Worm (Caenorhabditis elegans): ENCODE data around the gene srh-283.

The srh-283 gene

ce11 chrV:17765077-17765476 is at the start of gene srh-283, which contains the start of gene C47A10.16:
TSS of gene srh-283 (plus strand) at chrV:17765348.
TSS of gene C47A10.16 (minus strand) at chrV:17765177.
- TF ChIP-seq saeg-2 (GFP tag; IDR thresholded peaks at IDR 0.05), result no peak
- no peak for TF ChIP-seq zip-2 (tag; optimal IDR thresholded peaks at IDR 0.05)
- TF ChIP-seq duxl-1 (tag; optimal IDR thresholded peaks at IDR 0.05; ENCODE audit: poor library complexity), result no peak
- TF ChIP-seq lin-39 (tag; optimal IDR thresholded peaks at IDR 0.05), result no peak

DNA sequence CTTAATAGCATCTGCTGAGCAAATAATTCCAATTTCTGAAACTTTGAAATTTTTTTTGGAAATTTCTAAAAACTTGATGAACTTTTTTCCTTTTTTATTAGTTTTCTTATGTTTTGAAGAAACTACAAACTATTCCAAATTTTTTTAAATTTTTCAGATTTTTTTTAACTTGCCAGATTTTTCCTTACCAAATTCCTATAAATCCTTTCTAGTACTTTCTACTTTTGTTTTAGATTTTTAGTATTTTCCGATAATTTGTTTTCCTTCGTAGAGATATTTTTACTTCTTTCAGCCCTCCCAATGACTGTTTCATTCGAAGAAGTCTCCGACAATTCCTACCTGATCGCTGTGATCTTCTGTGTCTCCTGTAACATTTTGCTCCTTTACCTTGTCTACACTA is 46.5 kb upstream of the srh-283 start, which contains the start of gene str-77:
str-77 (plus strand) TSS at position 301 of the 400 bp plus-strand sequence.
- TF ChIP-seq mes-2 (tag; optimal IDR thresholded peaks at IDR 0.05; ENCODE audit: poor library complexity, severe bottlenecking) (no peak), nhr-76 (tag; optimal IDR thresholded peaks at IDR 0.05) (no peak), lin-38 (GFP tag; IDR thresholded peaks at IDR 0.05) (no peak), mep-1 (tag; optimal IDR thresholded peaks at IDR 0.05) (no peak), nhr-25 (tag; optimal IDR thresholded peaks at IDR 0.05; ENCODE audit: borderline replicate concordance, insufficient read depth) (no peak), lin-13 (GFP tag; optimal IDR thresholded peaks at IDR 0.05) (no peak), nhr-10 (tag; optimal IDR thresholded peaks at IDR 0.05) (no peak), vab-7 (GFP tag; IDR thresholded peaks at IDR 0.05) (no peak), zfp-2 (tag; optimal IDR thresholded peaks at IDR 0.05) (no peak), daf-19 (GFP tag; conservative IDR thresholded peaks at IDR 0.05) (no peak), nhr-237 (tag; optimal IDR thresholded peaks at IDR 0.05) (no peak)

DNA sequence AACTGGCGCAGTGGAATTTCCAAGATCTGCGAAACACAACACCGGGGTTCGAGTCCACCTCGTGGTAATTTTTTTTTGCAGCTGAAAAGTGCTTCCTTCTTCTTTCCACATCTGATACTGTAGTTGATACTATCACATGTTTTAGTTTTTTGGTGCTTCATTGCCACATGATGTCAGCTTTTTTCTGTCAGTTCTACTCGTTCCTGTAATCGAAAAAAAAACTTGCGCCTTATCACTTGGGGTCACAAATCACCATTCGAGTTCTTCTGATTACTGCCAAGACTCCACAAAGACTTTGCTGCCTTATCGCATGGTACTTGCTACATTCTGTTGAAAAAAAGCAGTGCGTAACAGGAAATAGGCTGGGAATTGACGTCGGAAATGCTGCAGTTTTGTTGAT is 43.4 kb upstream of the srh-283 start:
- TF ChIP-seq nhr-42 (GFP tag; IDR thresholded peaks at IDR 0.05) (peak; percentile 53; the same call in 1 of the 2 replicates), nhr-77 (tag; optimal IDR thresholded peaks at IDR 0.05) (peak; percentile 78), cey-2 (tag; optimal IDR thresholded peaks at IDR 0.05; ENCODE audit: borderline replicate concordance, insufficient read depth) (no peak), T20F7.1 (GFP tag; optimal IDR thresholded peaks at IDR 0.05) (no peak), set-16 (GFP tag; IDR thresholded peaks at IDR 0.05) (no peak), ZK546.5 (tag; optimal IDR thresholded peaks at IDR 0.05) (no peak), skn-1 (tag; optimal IDR thresholded peaks at IDR 0.05) (no peak), F10B5.3 (tag; optimal IDR thresholded peaks at IDR 0.05) (no peak), T26A8.4 (GFP tag; IDR thresholded peaks at IDR 0.05) (no peak), aha-1 (tag) (peak; percentile 85), spr-3 (GFP tag; optimal IDR thresholded peaks at IDR 0.05) (no peak), mdt-29 (GFP tag; IDR thresholded peaks at IDR 0.05) (peak; percentile 67), mxl-2 (GFP tag; conservative IDR thresholded peaks at IDR 0.05) (no peak), Y105C5A.15 (GFP tag; IDR thresholded peaks at IDR 0.05) (no peak), nhr-10 (tag; optimal IDR thresholded peaks at IDR 0.05) (peak; percentile 58), ama-1 (optimal IDR thresholded peaks at IDR 0.05) (no peak), ces-1 (GFP tag; optimal IDR thresholded peaks at IDR 0.05) (no peak), php-3 (GFP tag; IDR thresholded peaks at IDR 0.05) (peak; percentile 85), pha-4 (GFP tag; IDR thresholded peaks at IDR 0.05) (0 out of 2 replicates have a peak, but pooled peaks have one; percentile 52), pha-4 (tag; optimal IDR thresholded peaks at IDR 0.05) (no peak), ceh-82 (tag; optimal IDR thresholded peaks at IDR 0.05) (no peak), mxl-3 (GFP tag; optimal IDR thresholded peaks at IDR 0.05) (peak; percentile 2), nhr-41 (GFP tag; IDR thresholded peaks at IDR 0.05) (no peak), daf-16 (GFP tag; optimal IDR thresholded peaks at IDR 0.05) (no peak), daf-16 (tag; optimal IDR thresholded peaks at IDR 0.05) (peak; percentile 94), nhr-237 (tag; optimal IDR thresholded peaks at IDR 0.05) (no peak), ztf-7 (tag; optimal IDR thresholded peaks at IDR 0.05) (no peak), tra-1 (GFP tag; IDR thresholded peaks at IDR 0.05) (peak; percentile 79), nhr-48 (tag; optimal IDR thresholded peaks at IDR 0.05) (peak; percentile 70), ctbp-1 (GFP tag; IDR thresholded peaks at IDR 0.05) (no peak), egl-43 (GFP tag; IDR thresholded peaks at IDR 0.05) (no peak), nhr-11 (tag; optimal IDR thresholded peaks at IDR 0.05) (no peak), hlh-11 (tag; optimal IDR thresholded peaks at IDR 0.05) (peak; percentile 91), daf-19 (GFP tag; conservative IDR thresholded peaks at IDR 0.05) (no peak), ceh-44 (GFP tag; IDR thresholded peaks at IDR 0.05) (no peak), rbr-2 (tag; optimal IDR thresholded peaks at IDR 0.05) (no peak), saeg-2 (GFP tag; IDR thresholded peaks at IDR 0.05) (peak; percentile 72; the same call in 1 of the 2 replicates), nhr-102 (tag; optimal IDR thresholded peaks at IDR 0.05) (peak; percentile 78)
